Worm (Caenorhabditis elegans): ENCODE data around the gene oac-24.

The oac-24 gene

DNA sequence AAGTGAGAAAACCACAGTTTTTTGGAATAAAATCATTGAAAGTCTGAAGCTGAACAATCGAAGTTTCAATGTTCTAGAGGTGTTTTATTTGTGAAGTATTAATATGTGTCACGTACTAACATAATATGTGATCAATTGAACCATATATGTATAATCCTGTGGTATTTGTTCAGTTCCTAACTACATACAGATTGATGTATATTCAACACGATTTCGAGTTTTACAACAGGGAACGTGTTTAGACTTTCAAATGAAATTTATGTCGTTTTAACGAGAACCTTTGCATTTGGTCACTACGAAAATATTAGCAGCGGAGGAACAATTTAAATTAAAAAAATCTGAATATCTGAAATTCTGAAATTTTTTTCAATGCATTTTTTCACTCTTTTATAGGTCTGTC, 36.1 kb upstream of the oac-24 start, which contains the start of gene K03B4.8:
Gene K03B4.8, minus strand, starts transcription at position 101 of the 400 bp plus-strand sequence.
- TF ChIP-seq hlh-15 (tag; optimal IDR thresholded peaks at IDR 0.05) (no peak), unc-55 (GFP tag; optimal IDR thresholded peaks at IDR 0.05) (no peak), che-1 (tag; optimal IDR thresholded peaks at IDR 0.05) (no peak), unc-86 (tag; optimal IDR thresholded peaks at IDR 0.05) (no peak), unc-3 (GFP tag; conservative IDR thresholded peaks at IDR 0.05) (no peak), unc-3 (tag; optimal IDR thresholded peaks at IDR 0.05) (no peak)

DNA sequence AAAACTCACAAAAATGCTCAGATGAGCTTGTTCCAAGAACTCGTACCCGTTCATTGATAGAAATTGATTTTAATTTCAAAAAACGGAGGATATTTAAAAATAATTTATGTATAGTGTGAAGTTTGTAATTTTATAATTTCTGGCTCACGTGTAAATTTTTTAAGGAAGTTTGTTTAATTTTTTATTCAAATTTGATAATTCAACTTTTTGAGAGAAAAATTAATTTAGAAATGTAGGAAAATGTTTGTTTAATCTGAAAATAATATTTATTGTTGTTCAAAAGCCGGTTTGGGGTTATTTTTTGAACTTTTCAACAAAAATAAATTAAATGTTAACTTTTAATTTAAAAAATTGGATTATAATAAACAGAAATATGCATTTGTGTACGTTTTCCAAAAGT, 34.5 kb upstream of the oac-24 start, which contains the start of gene K03B4.6:
Gene K03B4.6, minus strand, starts transcription at position 101 of the 400 bp plus-strand sequence.
- TF ChIP-seq hlh-30 (tag; optimal IDR thresholded peaks at IDR 0.05; ENCODE audit: insufficient read depth): no peak

DNA sequence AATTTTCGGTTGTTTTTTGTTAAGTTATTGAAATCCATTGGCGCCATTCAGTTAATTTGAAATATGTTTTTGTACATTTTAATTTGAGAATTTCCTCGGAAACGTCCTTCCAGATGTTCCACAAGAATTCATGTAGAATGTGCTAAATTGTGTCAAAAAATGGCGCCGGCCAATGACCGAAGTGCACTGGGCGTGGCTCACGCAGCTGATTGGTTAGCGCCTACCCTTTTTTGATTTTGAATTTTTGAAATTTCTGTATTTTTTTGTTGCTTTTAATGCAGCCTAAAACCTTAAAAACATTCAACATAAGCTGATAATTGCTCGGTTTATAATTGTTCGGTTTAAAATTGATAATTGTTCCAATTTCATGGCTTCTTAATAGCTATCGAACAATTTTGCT, 33.8 kb upstream of the oac-24 start:
- TF ChIP-seq pag-3 (tag; optimal IDR thresholded peaks at IDR 0.05; ENCODE audit: borderline replicate concordance) (no peak), nfya-1 (tag; optimal IDR thresholded peaks at IDR 0.05) (peak; percentile 65)

DNA sequence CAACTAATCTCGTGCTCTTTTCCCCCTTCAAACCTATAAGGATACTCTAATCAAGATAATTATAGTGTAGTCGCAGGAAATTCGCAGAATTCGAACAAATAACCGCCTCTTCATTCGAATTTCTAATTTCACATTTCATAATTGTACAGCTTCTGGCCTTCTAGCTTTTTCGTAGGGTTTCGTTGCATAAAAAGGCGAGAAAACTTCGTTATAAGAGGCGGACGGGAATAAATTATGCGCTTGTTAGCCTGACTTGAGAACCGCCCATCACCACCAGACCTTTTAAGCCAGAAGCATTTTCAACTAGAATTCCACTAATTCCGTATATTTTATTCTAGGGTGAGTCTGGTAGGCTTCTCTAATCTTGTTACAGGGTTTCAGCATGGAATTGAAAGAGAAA, 28.9 kb upstream of the oac-24 start, which contains the start of gene K03B4.4:
Gene K03B4.4, plus strand, starts transcription at position 301 of the 400 bp plus-strand sequence.
- no peak for TF ChIP-seq sox-2 (GFP tag; IDR thresholded peaks at IDR 0.05)
- no peak for TF ChIP-seq ceh-30 (tag; optimal IDR thresholded peaks at IDR 0.05)
- TF ChIP-seq ceh-45 (GFP tag; IDR thresholded peaks at IDR 0.05): no peak
- no peak for TF ChIP-seq ref-2 (tag; optimal IDR thresholded peaks at IDR 0.05)
- no peak for TF ChIP-seq zip-5 (tag; optimal IDR thresholded peaks at IDR 0.05)
- TF ChIP-seq ceh-31 (tag; optimal IDR thresholded peaks at IDR 0.05): no peak
- no peak for TF ChIP-seq pha-2 (tag; optimal IDR thresholded peaks at IDR 0.05)
- TF ChIP-seq pqm-1 (tag; optimal IDR thresholded peaks at IDR 0.05): no peak
- no peak for TF ChIP-seq fkh-6 (tag; optimal IDR thresholded peaks at IDR 0.05)
- no peak for TF ChIP-seq unc-3 (GFP tag; conservative IDR thresholded peaks at IDR 0.05)
- no peak for TF ChIP-seq unc-3 (tag; optimal IDR thresholded peaks at IDR 0.05)
- no peak for TF ChIP-seq ceh-6 (GFP tag; optimal IDR thresholded peaks at IDR 0.05)
- TF ChIP-seq C38D4.7 (GFP tag; optimal IDR thresholded peaks at IDR 0.05): no peak

DNA sequence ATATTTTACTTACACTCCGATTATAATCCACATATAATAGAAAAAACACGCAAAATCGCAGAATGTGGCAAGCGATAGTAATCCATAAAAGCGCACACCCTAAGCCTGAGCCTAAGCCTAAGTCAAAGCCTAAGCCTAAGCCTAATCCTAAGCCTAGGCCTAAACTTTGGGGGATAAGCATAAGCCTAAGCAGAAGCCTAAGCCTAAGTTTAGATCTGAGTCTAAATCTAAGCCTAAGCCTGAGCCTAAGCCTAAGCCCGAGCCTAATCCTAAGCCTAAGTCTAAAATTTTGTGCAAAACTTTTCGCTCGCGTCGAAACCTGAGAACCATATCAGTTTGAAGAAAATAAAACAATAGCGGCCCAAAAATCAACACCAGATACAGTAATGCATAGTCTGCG, 26.4 kb upstream of the oac-24 start:
- no peak for TF ChIP-seq ceh-22 (tag; optimal IDR thresholded peaks at IDR 0.05)
- TF ChIP-seq pag-3 (tag; optimal IDR thresholded peaks at IDR 0.05; ENCODE audit: borderline replicate concordance): no peak
- TF ChIP-seq dve-1 (tag; optimal IDR thresholded peaks at IDR 0.05): peak; percentile 74
- TF ChIP-seq nhr-232 (tag; optimal IDR thresholded peaks at IDR 0.05): no peak
- no peak for TF ChIP-seq Y22D7AL.16 (tag; optimal IDR thresholded peaks at IDR 0.05)
- TF ChIP-seq ceh-24 (tag; optimal IDR thresholded peaks at IDR 0.05): no peak
- no peak for TF ChIP-seq ceh-2 (tag; optimal IDR thresholded peaks at IDR 0.05)
- TF ChIP-seq tbx-7 (tag; optimal IDR thresholded peaks at IDR 0.05): no peak

DNA sequence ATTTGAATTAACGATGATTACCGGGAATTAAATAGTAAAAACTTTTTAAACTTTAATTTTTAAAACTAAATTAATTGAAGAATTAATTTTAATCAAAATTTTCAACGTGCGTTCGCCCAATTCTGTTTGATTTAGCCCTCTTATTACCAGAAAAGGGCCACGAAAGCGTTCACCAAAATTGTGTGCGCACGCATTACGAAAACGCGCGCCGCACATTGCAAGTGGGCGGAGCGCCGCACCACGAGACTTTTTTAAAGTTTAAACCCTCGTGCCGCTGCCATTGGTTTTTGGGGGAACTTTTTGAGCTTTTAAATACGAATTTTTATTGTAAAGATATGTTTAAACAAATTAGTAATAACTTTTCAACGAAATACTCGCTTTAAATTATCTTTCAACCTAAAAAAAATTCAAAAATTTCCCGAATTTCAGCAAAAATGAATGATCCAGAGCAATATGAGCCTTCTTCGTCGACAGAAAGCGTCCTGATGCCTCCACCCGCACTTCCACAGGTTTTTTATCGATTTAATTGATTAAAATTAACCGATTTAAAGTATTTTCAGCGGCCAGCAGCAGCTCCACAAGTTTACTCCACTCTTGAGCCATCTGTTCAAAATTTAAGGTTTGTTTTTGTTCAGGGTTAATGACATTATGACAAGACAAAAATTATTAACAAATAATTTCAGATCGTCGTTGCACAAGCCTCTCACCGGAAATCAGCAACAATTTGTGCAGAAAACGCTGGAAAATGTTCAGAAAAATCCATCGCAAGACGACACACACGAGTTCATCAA, 23.7 kb upstream of the oac-24 start, which contains the start of gene taf-10:
Gene taf-10, plus strand, starts transcription at position 424 of the 791 bp plus-strand sequence.
- TF ChIP-seq fax-1 (tag; optimal IDR thresholded peaks at IDR 0.05) (no peak), ama-1 (optimal IDR thresholded peaks at IDR 0.05) (no peak), hlh-30 (tag; optimal IDR thresholded peaks at IDR 0.05; ENCODE audit: insufficient read depth) (peak; percentile 82), dve-1 (tag; optimal IDR thresholded peaks at IDR 0.05) (no peak), nfya-1 (tag; optimal IDR thresholded peaks at IDR 0.05) (peak; percentile 33)

Measured in whole organism, late embryonic.